Fruit fly (Drosophila melanogaster) whole organism, wandering third instar larva: ENCODE measurements around the gene CG43703.

ENCODE experiments used
- CrebA ChIP-seq: fragments of 200-800 bp; sonication (Bioruptor generic); optimal IDR thresholded peaks from 2 replicates; lab custom pipeline; 2016; ENCODE audit warnings: missing biosample characterization, mild to moderate bottlenecking, missing genetic modification characterization, borderline replicate concordance
- Dfd ChIP-seq: fragments of >200 bp; optimal IDR thresholded peaks from 2 replicates; lab custom pipeline; 2017; ENCODE audit warnings: missing biosample characterization, missing genetic modification characterization
- Myc ChIP-seq: fragments of >200 bp; optimal IDR thresholded peaks from 2 replicates; lab custom pipeline; 2017
- Sp1 ChIP-seq: fragments of 200-800 bp; sonication (Bioruptor generic); optimal IDR thresholded peaks from 3 replicates; lab custom pipeline; 2019; ENCODE audit warnings: missing biosample characterization, mild to moderate bottlenecking, missing genetic modification characterization, moderate library complexity
- Vsx2 ChIP-seq: fragments of 200-300, 225-300 bp; sonication (Bioruptor generic); optimal IDR thresholded peaks from 2 replicates; lab custom pipeline; 2018; ENCODE audit warnings: missing biosample characterization, missing genetic modification characterization; ENCODE audit not compliant: partially characterized antibody
- h ChIP-seq: fragments of 200-800 bp; sonication (Bioruptor generic); optimal IDR thresholded peaks from 3 replicates; lab custom pipeline; 2016; ENCODE audit warnings: missing biosample characterization, mild to moderate bottlenecking, missing genetic modification characterization
- jim ChIP-seq: fragments of 175-275, 200-325 bp; sonication (Bioruptor generic); optimal IDR thresholded peaks from 2 replicates; lab custom pipeline; 2016; ENCODE audit warnings: missing biosample characterization, mild to moderate bottlenecking, missing genetic modification characterization
- lola ChIP-seq: fragments of >200 bp; optimal IDR thresholded peaks from 2 replicates; lab custom pipeline; 2017; ENCODE audit warnings: missing biosample characterization, missing genetic modification characterization
- psq ChIP-seq: fragments of 200-800 bp; sonication (Bioruptor generic); optimal IDR thresholded peaks from 3 replicates; lab custom pipeline; 2017; ENCODE audit warnings: missing biosample characterization, mild to moderate bottlenecking, missing genetic modification characterization, moderate library complexity
- sage ChIP-seq: fragments of 200-800 bp; sonication (Bioruptor generic); optimal IDR thresholded peaks from 2 replicates; lab custom pipeline; 2016; ENCODE audit warnings: missing biosample characterization, mild to moderate bottlenecking, missing genetic modification characterization
- usp ChIP-seq: fragments of >200 bp; optimal IDR thresholded peaks from 2 replicates; lab custom pipeline; 2017; ENCODE audit warnings: missing biosample characterization, missing genetic modification characterization

DNA sequence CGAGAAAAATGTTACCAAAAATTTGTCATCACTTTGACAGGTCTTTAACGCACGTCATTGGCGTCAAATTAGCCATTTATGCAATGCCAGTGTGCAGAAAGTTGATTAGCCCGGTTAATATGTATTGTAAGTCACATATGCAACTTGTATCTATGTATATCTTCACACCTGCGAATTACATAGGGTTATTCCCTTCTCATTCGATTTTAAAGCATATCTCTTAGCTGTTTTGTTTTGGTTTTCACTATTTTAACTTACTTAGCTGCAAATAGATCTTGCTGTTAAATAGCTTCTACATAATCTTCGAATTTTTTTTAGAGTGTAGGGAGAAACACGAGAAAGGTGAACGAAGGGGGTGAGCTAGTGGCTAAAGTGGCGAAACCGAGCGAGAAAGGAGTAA lies 34.2 kb upstream of the CG43703 start:
- TF ChIP-seq sage, result no peak
- TF ChIP-seq h (GFP tag; lab: Kevin White, UChicago), result no peak
- no peak for TF ChIP-seq jim (GFP tag; lab: Kevin White, UChicago)
- TF ChIP-seq Dfd (GFP tag; lab: Kevin White, UChicago), result no peak
- no peak for TF ChIP-seq Myc (lab: Kevin White, UChicago)
- TF ChIP-seq Sp1 (GFP tag; lab: Kevin White, UChicago), result no peak
- TF ChIP-seq usp (GFP tag; lab: Kevin White, UChicago), result no peak
- TF ChIP-seq lola (GFP tag; lab: Kevin White, UChicago), result no peak
- no peak for TF ChIP-seq psq
- no peak for TF ChIP-seq CrebA
- TF ChIP-seq Vsx2 (GFP tag; lab: Kevin White, UChicago), result no peak
